Fruit fly (Drosophila melanogaster): Measurements from ENCODE around the gene CG33764.

The CG33764 gene

DNA sequence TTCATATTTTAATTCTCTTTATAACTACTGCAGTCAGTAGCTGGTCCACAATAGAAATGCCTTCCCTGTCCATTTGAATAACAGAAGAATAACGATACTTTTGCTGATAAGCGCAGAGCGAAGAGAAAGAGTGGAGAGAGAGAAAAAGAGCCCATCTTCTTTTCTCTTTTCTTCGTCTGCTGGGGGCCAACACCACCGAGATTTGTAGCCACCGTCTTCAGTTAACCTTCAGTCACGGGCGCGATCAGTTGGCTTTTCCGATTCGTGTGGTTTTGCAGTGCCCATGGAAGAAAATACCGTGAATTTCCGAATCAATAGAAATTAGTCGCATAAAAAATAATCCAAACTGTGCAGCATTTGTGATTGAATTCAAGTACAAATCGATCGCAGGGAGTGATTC lies 3.8 kb downstream of the CG33764 start, which contains the start of gene CG1273 (continued):
- TF ChIP-seq Atf-2 (GFP tag; optimal IDR thresholded peaks at IDR 0.05), result no peak
- TF ChIP-seq cas (GFP tag; IDR thresholded peaks at IDR 0.05), result no peak
- no peak for TF ChIP-seq toy (GFP tag; IDR thresholded peaks at IDR 0.05)
- TF ChIP-seq CHES-1-like (GFP tag; optimal IDR thresholded peaks at IDR 0.05), result no peak
- TF ChIP-seq sug (tag; optimal IDR thresholded peaks at IDR 0.05), result peak; percentile 16
- peak; percentile 67 for TF ChIP-seq sens (GFP tag)
- peak; percentile 28 for TF ChIP-seq Jarid2 (GFP tag; optimal IDR thresholded peaks at IDR 0.05)
- no peak for TF ChIP-seq ac (GFP tag; optimal IDR thresholded peaks at IDR 0.05)
- TF ChIP-seq croc (GFP tag; conservative IDR thresholded peaks at IDR 0.05), result no peak
- no peak for TF ChIP-seq dmrt11E (tag; optimal IDR thresholded peaks at IDR 0.05)
- no peak for TF ChIP-seq gce (GFP tag; IDR thresholded peaks at IDR 0.05)
- no peak for TF ChIP-seq CG33213 (GFP tag; optimal IDR thresholded peaks at IDR 0.05)
- TF ChIP-seq Opbp (GFP tag; IDR thresholded peaks at IDR 0.05; ENCODE audit: partially characterized antibody), result 0 out of 3 replicates have a peak, but pooled peaks have one; percentile 36
- TF ChIP-seq Asciz (GFP tag; optimal IDR thresholded peaks at IDR 0.05), result no peak
- peak; percentile 27 for TF ChIP-seq CG10462 (GFP tag; optimal IDR thresholded peaks at IDR 0.05)
- 0 out of 3 replicates have a peak, but pooled peaks have one; percentile 9 for TF ChIP-seq ci (GFP tag; IDR thresholded peaks at IDR 0.05)

DNA sequence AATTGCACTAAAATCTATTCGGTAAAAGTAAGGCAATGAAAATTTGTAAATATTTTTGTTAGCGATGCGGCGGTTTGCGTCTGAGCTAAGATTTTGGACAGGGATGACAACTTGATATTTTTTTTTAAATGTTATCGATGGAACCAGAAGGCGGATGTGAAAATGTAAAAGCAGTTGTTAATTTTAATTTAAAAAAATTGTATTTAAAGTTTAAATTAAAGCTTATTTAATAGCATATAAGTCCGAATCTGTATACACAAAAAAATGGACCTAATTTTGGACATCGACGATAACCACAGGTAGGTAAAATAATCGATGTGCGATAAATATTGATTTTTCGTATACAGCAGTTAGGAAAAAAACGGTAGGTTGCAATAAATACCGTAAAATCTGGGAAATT lies 4.9 kb downstream of the CG33764 start, which contains the start of the genes CG11586 and VhaM9.7-a:
CG11586 (minus strand) TSS at position 87 of the 400 bp plus-strand sequence.
VhaM9.7-a (plus strand) TSS at position 322 of the 400 bp plus-strand sequence.
- TF ChIP-seq CG3726 (GFP tag; IDR thresholded peaks at IDR 0.05) (no peak), Ptx1 (GFP tag; IDR thresholded peaks at IDR 0.05) (no peak), CG10654 (GFP tag; optimal IDR thresholded peaks at IDR 0.05) (no peak), Ssrp (tag; optimal IDR thresholded peaks at IDR 0.05) (no peak), CG10543 (GFP tag; optimal IDR thresholded peaks at IDR 0.05) (no peak), CG12659 (GFP tag; optimal IDR thresholded peaks at IDR 0.05) (peak; percentile 68), CG16779 (GFP tag; IDR thresholded peaks at IDR 0.05) (no peak), Adf1 (GFP tag; IDR thresholded peaks at IDR 0.05) (no peak), CG10565 (GFP tag; optimal IDR thresholded peaks at IDR 0.05) (no peak), CG6791 (GFP tag; IDR thresholded peaks at IDR 0.05; ENCODE audit: partially characterized antibody) (no peak), zfh1 (GFP tag; IDR thresholded peaks at IDR 0.05) (peak; percentile 20; the same call in 1 of the 3 replicates), twi (tag; optimal IDR thresholded peaks at IDR 0.05) (no peak), CG32532 (GFP tag; IDR thresholded peaks at IDR 0.05) (no peak), CoRest (tag; optimal IDR thresholded peaks at IDR 0.05) (peak; percentile 36), CrebB (tag; optimal IDR thresholded peaks at IDR 0.05) (no peak), CG3847 (GFP tag; IDR thresholded peaks at IDR 0.05) (no peak), vfl (GFP tag; optimal IDR thresholded peaks at IDR 0.05) (no peak), Vsx1 (GFP tag; optimal IDR thresholded peaks at IDR 0.05) (peak; percentile 21), CG12942 (GFP tag; optimal IDR thresholded peaks at IDR 0.05) (no peak), lilli (GFP tag; optimal IDR thresholded peaks at IDR 0.05) (peak; percentile 36), CG1529 (GFP tag; optimal IDR thresholded peaks at IDR 0.05) (no peak), kay (GFP tag; optimal IDR thresholded peaks at IDR 0.05) (no peak), ssp (GFP tag; IDR thresholded peaks at IDR 0.05) (no peak), nau (GFP tag; optimal IDR thresholded peaks at IDR 0.05) (no peak), Poxn (GFP tag; IDR thresholded peaks at IDR 0.05) (no peak), CG2120 (GFP tag; optimal IDR thresholded peaks at IDR 0.05) (peak; percentile 17), CG18262 (tag; optimal IDR thresholded peaks at IDR 0.05) (peak; percentile 11), H15 (GFP tag; IDR thresholded peaks at IDR 0.05) (no peak), CG1233 (GFP tag; optimal IDR thresholded peaks at IDR 0.05) (no peak), TFAM (GFP tag; optimal IDR thresholded peaks at IDR 0.05) (no peak), chn (GFP tag; optimal IDR thresholded peaks at IDR 0.05) (no peak), Nf-YC (tag; optimal IDR thresholded peaks at IDR 0.05) (peak; percentile 22), CG6813 (GFP tag; optimal IDR thresholded peaks at IDR 0.05) (no peak), schlank (tag; optimal IDR thresholded peaks at IDR 0.05) (no peak), Fer1 (GFP tag; optimal IDR thresholded peaks at IDR 0.05) (peak; percentile 10), Hsf (GFP tag; optimal IDR thresholded peaks at IDR 0.05) (peak; percentile 14)
